Worm (Caenorhabditis elegans): ENCODE results near the gene fbxa-127.

fbxa-127 gene

DNA sequence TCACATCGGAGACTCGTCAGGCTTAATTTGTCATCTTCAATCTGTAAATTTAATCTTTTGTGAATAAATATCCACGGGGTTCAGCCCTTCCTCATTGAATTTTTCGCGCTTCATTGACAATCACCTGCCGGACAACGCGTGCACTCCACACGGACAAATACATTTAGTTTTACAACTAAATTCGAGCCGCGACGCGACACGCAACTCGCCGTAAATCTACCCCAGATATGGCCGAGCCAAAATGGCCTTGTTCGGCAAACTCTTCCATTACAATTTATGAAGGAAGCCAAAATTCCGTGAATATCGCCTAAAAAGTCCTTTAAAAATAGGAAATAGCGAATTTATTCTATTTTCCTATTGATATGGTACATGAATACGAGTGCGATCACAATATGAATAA is 16.3 kb downstream of the fbxa-127 start:
- TF ChIP-seq ceh-45 (GFP tag; IDR thresholded peaks at IDR 0.05) (no peak), nhr-232 (tag; optimal IDR thresholded peaks at IDR 0.05) (no peak), ceh-31 (tag; optimal IDR thresholded peaks at IDR 0.05) (no peak), zip-5 (tag; optimal IDR thresholded peaks at IDR 0.05) (no peak), F13H6.1 (tag; optimal IDR thresholded peaks at IDR 0.05) (no peak), pha-2 (tag; optimal IDR thresholded peaks at IDR 0.05) (no peak), unc-86 (tag; optimal IDR thresholded peaks at IDR 0.05) (no peak)

DNA sequence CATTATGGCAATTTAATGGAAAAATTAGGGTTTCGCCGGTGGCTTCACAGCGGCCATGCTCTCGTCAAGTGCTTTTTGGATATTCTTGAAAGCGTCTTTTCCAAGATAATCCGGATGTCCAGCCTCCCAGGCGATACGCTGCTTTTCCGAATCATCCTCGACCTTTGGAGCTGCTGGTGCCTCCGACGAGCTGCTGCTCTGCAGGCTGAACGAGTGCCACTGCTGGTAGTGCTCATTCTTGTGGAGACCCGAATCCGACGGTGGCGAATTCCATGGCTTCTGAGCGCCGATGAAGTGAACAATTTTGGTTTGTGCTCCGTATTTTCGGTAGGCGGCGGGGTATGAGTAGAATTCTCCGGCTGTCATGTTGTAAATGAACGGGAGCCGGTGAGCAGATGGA is 16.7 kb downstream of the fbxa-127 start:
- TF ChIP-seq lin-11 (tag; optimal IDR thresholded peaks at IDR 0.05): no peak
- no peak for TF ChIP-seq K09A11.1 (tag; optimal IDR thresholded peaks at IDR 0.05; ENCODE audit: insufficient read depth)
- TF ChIP-seq elt-4 (tag; optimal IDR thresholded peaks at IDR 0.05): no peak

DNA sequence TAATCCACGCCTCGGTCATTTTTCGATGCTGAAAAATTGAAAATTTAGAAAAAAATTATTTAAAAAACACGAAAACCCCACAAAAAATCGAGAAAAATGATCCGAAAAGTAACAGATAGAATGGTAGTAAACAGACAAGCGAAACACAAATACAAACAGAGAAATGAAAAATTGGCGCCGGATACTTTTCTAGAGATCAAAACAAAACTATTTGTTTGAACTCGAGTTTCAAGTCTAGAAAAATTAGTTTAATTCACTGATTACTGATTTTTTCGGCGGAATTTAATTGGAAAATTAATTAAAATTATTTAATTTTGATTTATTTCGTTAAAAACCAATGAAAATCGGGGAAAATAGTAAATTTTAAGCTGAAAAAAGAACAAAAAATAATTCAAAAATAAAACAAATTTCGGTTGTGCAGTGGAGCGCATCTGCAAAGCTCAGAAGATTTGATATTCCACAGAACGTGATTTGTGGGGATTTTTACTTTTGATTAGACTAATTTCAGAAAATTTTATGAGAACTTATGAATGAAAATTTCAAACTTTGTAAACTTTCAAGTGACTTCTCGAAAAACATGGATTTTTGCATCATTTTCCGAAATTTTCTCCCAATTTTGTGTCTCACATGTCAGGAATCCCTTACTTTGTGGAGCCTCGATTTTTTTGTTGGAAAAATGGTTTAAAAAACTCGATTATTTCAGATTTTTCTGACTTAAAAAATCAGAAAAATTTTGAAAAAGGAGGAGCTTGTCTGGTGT is 17.9 kb downstream of the fbxa-127 start, which contains the start of gene gyg-2:
TSS of gene gyg-2 (minus strand) at position 28 of the 760 bp plus-strand sequence.
- TF ChIP-seq C08G9.2 (tag; optimal IDR thresholded peaks at IDR 0.05) (peak; percentile 17), ceh-14 (tag; optimal IDR thresholded peaks at IDR 0.05) (peak; percentile 7), elt-2 (tag; optimal IDR thresholded peaks at IDR 0.05) (peak; percentile 24), ceh-31 (tag; optimal IDR thresholded peaks at IDR 0.05) (peak; percentile 53), mec-3 (tag; optimal IDR thresholded peaks at IDR 0.05; ENCODE audit: borderline replicate concordance) (no peak), nhr-232 (tag; optimal IDR thresholded peaks at IDR 0.05) (no peak), tbx-2 (tag; optimal IDR thresholded peaks at IDR 0.05) (peak; percentile 13), zip-5 (tag; optimal IDR thresholded peaks at IDR 0.05) (peak; percentile 53), T23F11.4 (GFP tag; optimal IDR thresholded peaks at IDR 0.05) (no peak), ceh-2 (tag; optimal IDR thresholded peaks at IDR 0.05) (peak; percentile 33), che-1 (tag; optimal IDR thresholded peaks at IDR 0.05) (no peak), lin-11 (tag; optimal IDR thresholded peaks at IDR 0.05) (no peak), eyg-1 (tag; optimal IDR thresholded peaks at IDR 0.05) (no peak), tbx-7 (tag; optimal IDR thresholded peaks at IDR 0.05) (peak; percentile 64), ceh-34 (tag; optimal IDR thresholded peaks at IDR 0.05) (no peak)

DNA sequence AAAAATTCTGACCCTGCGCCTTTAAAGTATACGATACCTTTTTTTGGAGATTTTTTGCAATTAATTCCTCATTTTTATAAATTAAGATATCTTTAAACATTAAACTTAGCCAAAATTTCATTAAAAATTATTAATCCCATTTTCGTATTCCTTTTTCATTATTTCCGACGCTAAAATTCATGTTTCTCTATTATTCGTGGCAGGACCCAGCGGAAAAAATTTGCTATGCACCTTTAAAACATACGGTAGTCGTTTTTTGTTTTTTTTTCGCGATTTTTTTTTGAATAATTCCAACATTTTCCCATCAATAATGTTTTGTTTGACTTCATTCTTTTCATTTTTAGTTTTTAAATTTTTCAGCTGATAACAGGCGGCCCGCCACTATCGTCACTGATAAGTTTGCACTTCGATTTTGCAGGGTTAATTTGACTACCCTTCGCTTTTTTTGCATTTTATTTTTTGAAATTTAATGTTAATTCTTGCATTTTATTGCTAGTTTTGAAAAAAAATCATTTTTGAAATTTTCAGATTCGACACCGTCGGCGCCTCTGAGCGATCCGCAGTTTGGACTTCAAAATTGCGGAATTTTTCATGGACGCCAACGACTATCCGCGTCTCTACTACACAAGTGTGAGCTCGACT is 18.6 kb downstream of the fbxa-127 start, which contains the start of gene dkf-2:
TSS of gene dkf-2 (plus strand) at position 592 of the 642 bp plus-strand sequence.
- TF ChIP-seq ceh-19 (GFP tag; optimal IDR thresholded peaks at IDR 0.05): no peak
- no peak for TF ChIP-seq hlh-8 (tag; optimal IDR thresholded peaks at IDR 0.05)
- TF ChIP-seq Y22D7AL.16 (tag; optimal IDR thresholded peaks at IDR 0.05): no peak
- TF ChIP-seq ceh-48 (tag; optimal IDR thresholded peaks at IDR 0.05): no peak
- no peak for TF ChIP-seq tbx-7 (tag; optimal IDR thresholded peaks at IDR 0.05)
- TF ChIP-seq ttx-3 (tag; optimal IDR thresholded peaks at IDR 0.05): no peak
- no peak for TF ChIP-seq tbx-2 (tag; optimal IDR thresholded peaks at IDR 0.05)
- no peak for TF ChIP-seq elt-4 (tag; optimal IDR thresholded peaks at IDR 0.05)

DNA sequence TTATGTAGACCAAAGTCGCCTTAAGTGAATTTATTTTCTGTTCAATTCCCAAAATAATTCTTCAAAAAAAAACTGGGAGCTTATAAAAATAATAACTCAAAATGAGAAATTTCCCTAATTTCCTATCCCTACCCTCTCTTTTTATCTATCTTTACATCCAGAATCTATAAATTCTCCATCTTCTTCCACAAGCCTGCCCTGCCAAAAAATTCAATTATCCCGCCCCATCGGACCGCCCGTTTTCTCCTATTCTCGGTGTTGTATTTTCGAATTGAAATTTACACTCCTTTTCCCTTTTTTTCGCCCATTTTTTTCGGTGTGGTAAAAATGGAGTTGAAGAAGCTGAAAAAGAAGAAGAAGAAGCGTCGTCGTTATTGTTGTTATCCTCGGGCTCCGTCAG is 20.9 kb downstream of the fbxa-127 start:
- TF ChIP-seq rnt-1 (tag; optimal IDR thresholded peaks at IDR 0.05) (no peak), C08G9.2 (tag; optimal IDR thresholded peaks at IDR 0.05) (no peak), unc-42 (tag; optimal IDR thresholded peaks at IDR 0.05) (peak; percentile 82), ceh-34 (tag; optimal IDR thresholded peaks at IDR 0.05) (no peak), ceh-31 (tag; optimal IDR thresholded peaks at IDR 0.05) (peak; percentile 16)
